Worm (Caenorhabditis elegans) whole organism, mixed stage, embryonic: Measurements from ENCODE around the gene F58B4.2.
A peak's percentile ranks its signal among the peaks of the same experiment; 100 is the strongest.

Experiments
- M03D4.4 ChIP-seq: sonication (generic microtip); optimal IDR thresholded peaks from 2 replicates; lab custom pipeline; 2017; ENCODE audit warnings: mild to moderate bottlenecking, missing genetic modification characterization, missing compliant biosample characterization
- bed-3 ChIP-seq: fragments of 200-800 bp; sonication (Bioruptor generic); optimal IDR thresholded peaks from 3 replicates; lab custom pipeline; 2018; ENCODE audit warnings: mild to moderate bottlenecking, missing genetic modification characterization, moderate library complexity, missing compliant biosample characterization
- blmp-1 ChIP-seq: fragments of 150-350 bp; optimal IDR thresholded peaks from 2 replicates; lab custom pipeline; 2014; ENCODE audit warnings: missing biosample characterization, missing genetic modification characterization
- ceh-39 ChIP-seq: fragments of 150-350 bp; optimal IDR thresholded peaks from 2 replicates; lab custom pipeline; 2014; ENCODE audit warnings: missing biosample characterization, missing genetic modification characterization
- ceh-43 ChIP-seq: fragments of 200-800 bp; sonication (Bioruptor generic); optimal IDR thresholded peaks from 2 replicates; lab custom pipeline; 2018; ENCODE audit warnings: mild to moderate bottlenecking, missing genetic modification characterization, moderate library complexity, missing compliant biosample characterization
- ceh-83 ChIP-seq: fragments of 200-800 bp; sonication (Bioruptor generic); optimal IDR thresholded peaks from 2 replicates; lab custom pipeline; 2018; ENCODE audit warnings: mild to moderate bottlenecking, missing genetic modification characterization, missing compliant biosample characterization
- ces-1 ChIP-seq: fragments of 150-350 bp; optimal IDR thresholded peaks from 2 replicates; lab custom pipeline; 2014; ENCODE audit warnings: missing biosample characterization, missing genetic modification reagents, missing genetic modification characterization
- cnd-1 ChIP-seq: fragments of 200-800 bp; sonication (Bioruptor generic); optimal IDR thresholded peaks from 2 replicates; lab custom pipeline; 2018; ENCODE audit warnings: mild to moderate bottlenecking, missing genetic modification characterization, missing compliant biosample characterization
- drap-1 ChIP-seq: fragments of 200-800 bp; sonication (Bioruptor generic); optimal IDR thresholded peaks from 3 replicates; lab custom pipeline; 2018; ENCODE audit warnings: mild to moderate bottlenecking, missing genetic modification characterization, missing compliant biosample characterization
- elt-1 ChIP-seq: sonication (generic microtip); optimal IDR thresholded peaks from 2 replicates; lab custom pipeline; 2017; ENCODE audit warnings: missing genetic modification characterization, mild to moderate bottlenecking, missing compliant biosample characterization, antibody characterized with exemption, moderate library complexity, borderline replicate concordance; ENCODE audit not compliant: insufficient read depth
- elt-3 ChIP-seq: fragments of 150-350 bp; optimal IDR thresholded peaks from 2 replicates; lab custom pipeline; 2014; ENCODE audit warnings: missing biosample characterization, missing genetic modification characterization
- ham-2 ChIP-seq: fragments of 200-800 bp; sonication (Bioruptor generic); optimal IDR thresholded peaks from 2 replicates; lab custom pipeline; 2018; ENCODE audit warnings: mild to moderate bottlenecking, missing genetic modification characterization, missing compliant biosample characterization
- hlh-1 ChIP-seq: fragments of 150-350 bp; optimal IDR thresholded peaks from 2 replicates; lab custom pipeline; 2014; ENCODE audit warnings: missing biosample characterization, missing genetic modification reagents, missing genetic modification characterization
- lin-13 ChIP-seq: fragments of 150-350 bp; optimal IDR thresholded peaks from 2 replicates; lab custom pipeline; 2014; ENCODE audit warnings: missing biosample characterization, missing genetic modification characterization
- lin-32 ChIP-seq: fragments of 200-800 bp; sonication (Bioruptor generic); optimal IDR thresholded peaks from 2 replicates; lab custom pipeline; 2018; ENCODE audit warnings: mild to moderate bottlenecking, missing genetic modification characterization, missing compliant biosample characterization
- lsy-2 ChIP-seq: fragments of 150-350 bp; optimal IDR thresholded peaks from 2 replicates; lab custom pipeline; 2014; ENCODE audit warnings: missing biosample characterization, missing genetic modification characterization
- mab-5 ChIP-seq: fragments of 150-350 bp; optimal IDR thresholded peaks from 2 replicates; lab custom pipeline; 2014; ENCODE audit warnings: missing biosample characterization, missing genetic modification characterization
- mep-1 ChIP-seq: fragments of 150-350 bp; optimal IDR thresholded peaks from 2 replicates; lab custom pipeline; 2017; ENCODE audit warnings: missing biosample characterization, missing genetic modification reagents, missing genetic modification characterization, inconsistent platforms
- mls-2 ChIP-seq: sonication (generic microtip); optimal IDR thresholded peaks from 2 replicates; lab custom pipeline; 2016; ENCODE audit warnings: mild to moderate bottlenecking, missing genetic modification characterization, moderate library complexity, missing compliant biosample characterization
- nhr-12 ChIP-seq: fragments of 150-350 bp; optimal IDR thresholded peaks from 2 replicates; lab custom pipeline; 2014; ENCODE audit warnings: missing biosample characterization, missing genetic modification characterization
- nhr-2 ChIP-seq: fragments of 150-350 bp; optimal IDR thresholded peaks from 2 replicates; lab custom pipeline; 2014; ENCODE audit warnings: missing biosample characterization, missing genetic modification characterization
- nhr-237 ChIP-seq: fragments of 150-350 bp; optimal IDR thresholded peaks from 2 replicates; lab custom pipeline; 2014; ENCODE audit warnings: missing biosample characterization, missing genetic modification characterization
- nhr-28 ChIP-seq: fragments of 150-350 bp; optimal IDR thresholded peaks from 2 replicates; lab custom pipeline; 2014; ENCODE audit warnings: missing biosample characterization, missing genetic modification characterization
- nhr-76 ChIP-seq: sonication (generic microtip); optimal IDR thresholded peaks from 2 replicates; lab custom pipeline; 2017; ENCODE audit warnings: missing biosample characterization, missing genetic modification characterization
- sem-2 ChIP-seq: fragments of 200-800 bp; sonication (Bioruptor generic); optimal IDR thresholded peaks from 2 replicates; lab custom pipeline; 2018; ENCODE audit warnings: mild to moderate bottlenecking, missing genetic modification characterization, missing compliant biosample characterization
- snpc-4 ChIP-seq: fragments of 150-350 bp; optimal IDR thresholded peaks from 2 replicates; lab custom pipeline; 2014; ENCODE audit warnings: missing biosample characterization, missing genetic modification characterization
- sptf-1 ChIP-seq: sonication (generic microtip); optimal IDR thresholded peaks from 2 replicates; lab custom pipeline; 2017; ENCODE audit warnings: mild to moderate bottlenecking, missing genetic modification characterization, moderate library complexity, missing compliant biosample characterization
- tbx-8 ChIP-seq: fragments of 200-800 bp; sonication (Bioruptor generic); optimal IDR thresholded peaks from 2 replicates; lab custom pipeline; 2018; ENCODE audit warnings: mild to moderate bottlenecking, missing genetic modification characterization, moderate library complexity, missing compliant biosample characterization
- unc-120 ChIP-seq: sonication (generic microtip); optimal IDR thresholded peaks from 2 replicates; lab custom pipeline; 2017; ENCODE audit warnings: missing genetic modification characterization, missing compliant biosample characterization; ENCODE audit not compliant: poor library complexity, severe bottlenecking
- unc-39 ChIP-seq: fragments of 150-350 bp; optimal IDR thresholded peaks from 2 replicates; lab custom pipeline; 2014; ENCODE audit warnings: missing biosample characterization, missing genetic modification characterization
- unc-62 ChIP-seq: fragments of 150-350 bp; optimal IDR thresholded peaks from 2 replicates; lab custom pipeline; 2014; ENCODE audit warnings: missing biosample characterization, missing genetic modification reagents, missing genetic modification characterization
- zip-8 ChIP-seq: fragments of 150-350 bp; optimal IDR thresholded peaks from 2 replicates; lab custom pipeline; 2014; ENCODE audit warnings: missing biosample characterization, missing genetic modification characterization
- ztf-11 ChIP-seq: fragments of 150-350 bp; optimal IDR thresholded peaks from 2 replicates; lab custom pipeline; 2014; ENCODE audit warnings: missing biosample characterization, missing genetic modification characterization

The F58B4.2 gene

DNA sequence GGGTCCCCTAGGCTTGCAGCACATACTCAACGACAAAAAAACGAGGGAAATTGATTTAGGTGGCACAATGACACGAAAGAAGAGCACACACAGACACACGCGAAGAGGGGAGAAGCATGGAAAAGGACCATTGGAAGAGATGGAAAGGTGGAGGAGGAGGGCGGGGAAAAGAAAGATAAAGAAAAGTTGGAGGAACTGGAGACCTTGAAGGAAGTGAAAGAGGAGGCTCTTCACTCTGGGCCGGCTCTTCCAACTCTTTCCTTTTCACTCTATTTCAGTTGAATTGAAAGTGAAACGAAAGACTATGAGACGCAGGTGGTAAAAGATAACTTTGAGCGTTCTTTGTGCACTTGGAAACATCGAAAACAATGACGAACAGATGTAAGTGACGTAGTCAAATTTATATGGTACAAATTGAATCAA lies 43.2 kb upstream of the F58B4.2 start:
- TF ChIP-seq ceh-39 (tag; lab: Kevin White, UChicago) (no peak), ces-1 (peak; percentile 80), unc-120 (peak; percentile 88), mab-5 (tag; lab: Kevin White, UChicago) (no peak), nhr-2 (tag; lab: Kevin White, UChicago) (no peak), lin-32 (no peak), unc-39 (tag; lab: Kevin White, UChicago) (no peak), blmp-1 (no peak), elt-3 (tag; lab: Kevin White, UChicago) (no peak), bed-3 (no peak), nhr-28 (tag; lab: Kevin White, UChicago) (no peak), ceh-43 (GFP tag; lab: Kevin White, UChicago) (no peak), cnd-1 (tag; lab: Kevin White, UChicago) (no peak), sptf-1 (peak; percentile 26), ceh-83 (no peak), lsy-2 (tag; lab: Kevin White, UChicago) (no peak), hlh-1 (tag; lab: Kevin White, UChicago) (no peak), ham-2 (GFP tag; lab: Kevin White, UChicago) (no peak), drap-1 (GFP tag; lab: Kevin White, UChicago) (peak; percentile 43), mls-2 (tag; lab: Kevin White, UChicago) (peak; percentile 24), elt-1 (tag; lab: Kevin White, UChicago) (no peak), lin-13 (tag; lab: Kevin White, UChicago) (no peak), M03D4.4 (tag; lab: Kevin White, UChicago) (no peak), nhr-76 (tag; lab: Kevin White, UChicago) (no peak), snpc-4 (tag; lab: Kevin White, UChicago) (no peak), sem-2 (GFP tag; lab: Kevin White, UChicago) (no peak), unc-62 (GFP tag; lab: Kevin White, UChicago) (no peak), ztf-11 (tag; lab: Kevin White, UChicago) (no peak), tbx-8 (GFP tag; lab: Kevin White, UChicago) (no peak), zip-8 (tag; lab: Kevin White, UChicago) (no peak)

DNA sequence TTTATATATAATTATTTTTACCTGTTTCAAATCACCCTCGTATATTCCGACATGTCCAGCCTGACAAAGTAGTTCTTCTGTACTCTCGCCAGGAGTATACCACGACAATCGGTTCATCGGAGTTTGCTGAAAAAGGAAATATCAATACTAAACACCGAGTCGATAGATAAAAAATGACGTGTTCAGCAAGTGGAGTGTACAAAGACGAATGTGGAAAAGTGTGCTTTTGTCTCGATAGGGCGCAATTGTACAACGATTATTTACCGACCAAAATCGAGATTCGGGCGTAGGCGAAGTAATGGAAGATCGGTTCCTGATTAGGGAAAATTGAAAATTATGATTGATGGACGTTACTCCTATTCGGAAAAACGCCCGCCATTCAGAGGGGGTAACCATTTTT lies 42.3 kb upstream of the F58B4.2 start, which contains the start of gene vps-36:
TSS of gene vps-36 (minus strand) at position 126 of the 400 bp plus-strand sequence.
- no peak for TF ChIP-seq mab-5 (tag; lab: Kevin White, UChicago)
- no peak for TF ChIP-seq nhr-12 (tag; lab: Kevin White, UChicago)
- TF ChIP-seq nhr-76 (tag; lab: Kevin White, UChicago) = no peak
- TF ChIP-seq ztf-11 (tag; lab: Kevin White, UChicago) = no peak
- TF ChIP-seq mls-2 (tag; lab: Kevin White, UChicago) = no peak
- no peak for TF ChIP-seq blmp-1
- no peak for TF ChIP-seq cnd-1 (tag; lab: Kevin White, UChicago)
- no peak for TF ChIP-seq zip-8 (tag; lab: Kevin White, UChicago)
- no peak for TF ChIP-seq mep-1 (tag; lab: Kevin White, UChicago)
- TF ChIP-seq bed-3 = no peak
- TF ChIP-seq lsy-2 (tag; lab: Kevin White, UChicago) = no peak
- TF ChIP-seq ceh-83 = no peak
- TF ChIP-seq lin-13 (tag; lab: Kevin White, UChicago) = no peak
- TF ChIP-seq snpc-4 (tag; lab: Kevin White, UChicago) = no peak
- TF ChIP-seq tbx-8 (GFP tag; lab: Kevin White, UChicago) = no peak
- TF ChIP-seq ceh-43 (GFP tag; lab: Kevin White, UChicago) = no peak
- no peak for TF ChIP-seq ces-1
- no peak for TF ChIP-seq nhr-237 (tag; lab: Kevin White, UChicago)
- no peak for TF ChIP-seq unc-120

- TF ChIP-seq elt-1 (tag; lab: Kevin White, UChicago) = no peak
- TF ChIP-seq ztf-11 (tag; lab: Kevin White, UChicago) = no peak
- TF ChIP-seq M03D4.4 (tag; lab: Kevin White, UChicago) = no peak
- no peak for TF ChIP-seq lin-32
- TF ChIP-seq unc-120 = no peak
- no peak for TF ChIP-seq zip-8 (tag; lab: Kevin White, UChicago)
- TF ChIP-seq mls-2 (tag; lab: Kevin White, UChicago) = no peak
- TF ChIP-seq blmp-1 = no peak
- no peak for TF ChIP-seq unc-62 (GFP tag; lab: Kevin White, UChicago)
- TF ChIP-seq snpc-4 (tag; lab: Kevin White, UChicago) = no peak
These were observed 40.1 kb upstream of the F58B4.2 start, which contains the start of gene pigt-1 for ce11 chrV:10958322-10958900. Gene pigt-1 (minus strand): TSS chrV:10958821.
